Worm (Caenorhabditis elegans) whole organism, L3 larva: ENCODE results near the gene tag-343.

Experiments
- R02D3.7 ChIP-seq: fragments of 150-350 bp; optimal IDR thresholded peaks from 2 replicates; lab custom pipeline; 2014; ENCODE audit warnings: missing biosample characterization, missing genetic modification characterization
- ZK546.5 ChIP-seq: sonication (generic microtip); optimal IDR thresholded peaks from 2 replicates; lab custom pipeline; 2017; ENCODE audit warnings: missing biosample characterization, missing genetic modification characterization
- ama-1 ChIP-seq: fragments of 150-350 bp; optimal IDR thresholded peaks from 2 replicates; lab custom pipeline; 2018
- ceh-16 ChIP-seq: sonication (generic microtip); optimal IDR thresholded peaks from 2 replicates; lab custom pipeline; 2017; ENCODE audit warnings: missing biosample characterization, missing genetic modification characterization
- ceh-28 ChIP-seq: fragments of 150-350 bp; optimal IDR thresholded peaks from 2 replicates; lab custom pipeline; 2014; ENCODE audit warnings: missing biosample characterization, missing genetic modification reagents, missing genetic modification characterization
- ceh-82 ChIP-seq: fragments of 150-350 bp; optimal IDR thresholded peaks from 2 replicates; lab custom pipeline; 2014; ENCODE audit warnings: missing biosample characterization, missing genetic modification characterization
- ceh-9 ChIP-seq: sonication (generic microtip); optimal IDR thresholded peaks from 2 replicates; lab custom pipeline; 2018; ENCODE audit warnings: missing biosample characterization, missing genetic modification characterization
- daf-12 ChIP-seq: fragments of 150-350 bp; optimal IDR thresholded peaks from 2 replicates; lab custom pipeline; 2014; ENCODE audit warnings: missing biosample characterization, missing genetic modification reagents, missing genetic modification characterization
- egl-27 ChIP-seq: sonication (generic microtip); optimal IDR thresholded peaks from 4 replicates; lab custom pipeline; 2017; ENCODE audit warnings: missing biosample characterization, missing genetic modification reagents, missing genetic modification characterization
- egl-5 ChIP-seq: fragments of 150-350 bp; optimal IDR thresholded peaks from 2 replicates; lab custom pipeline; 2017; ENCODE audit warnings: missing biosample characterization, missing genetic modification reagents, missing genetic modification characterization, inconsistent platforms
- elt-2 ChIP-seq: sonication (generic microtip); optimal IDR thresholded peaks from 2 replicates; lab custom pipeline; 2016; ENCODE audit warnings: missing genetic modification reagents, mild to moderate bottlenecking, missing genetic modification characterization, missing compliant biosample characterization
- elt-3 ChIP-seq, 3 experiments: fragments of 150-350 bp in 1 of 3; sonication (generic microtip) in 2 of 3; optimal IDR thresholded peaks; 2 replicates in 2 of 3; 4 replicates in 1 of 3; lab custom pipeline; 2014 to 2017; ENCODE audit warnings: missing biosample characterization in 3 of 3, missing genetic modification characterization in 3 of 3
- fkh-10 ChIP-seq: sonication (generic microtip); optimal IDR thresholded peaks from 2 replicates; lab custom pipeline; 2017; ENCODE audit warnings: missing biosample characterization, missing genetic modification reagents, missing genetic modification characterization
- fkh-2 ChIP-seq: fragments of 150-350 bp; optimal IDR thresholded peaks from 2 replicates; lab custom pipeline; 2014; ENCODE audit warnings: missing biosample characterization, missing genetic modification reagents, missing genetic modification characterization
- fos-1 ChIP-seq: fragments of 150-350 bp; optimal IDR thresholded peaks from 2 replicates; lab custom pipeline; 2014; ENCODE audit warnings: missing biosample characterization, missing genetic modification characterization
- hmg-11 ChIP-seq: sonication (generic microtip); optimal IDR thresholded peaks from 2 replicates; lab custom pipeline; 2016; ENCODE audit warnings: missing genetic modification characterization, missing compliant biosample characterization
- jun-1 ChIP-seq: fragments of 150-350 bp; optimal IDR thresholded peaks from 2 replicates; lab custom pipeline; 2014; ENCODE audit warnings: missing biosample characterization, missing genetic modification reagents, missing genetic modification characterization
- lin-15B ChIP-seq: fragments of 150-350 bp; optimal IDR thresholded peaks from 2 replicates; lab custom pipeline; 2014; ENCODE audit warnings: missing biosample characterization, missing genetic modification characterization
- lin-39 ChIP-seq: fragments of 150-350 bp; optimal IDR thresholded peaks from 2 replicates; lab custom pipeline; 2018; ENCODE audit warnings: missing biosample characterization, missing genetic modification reagents, missing genetic modification characterization
- lsy-12 ChIP-seq: sonication (generic microtip); optimal IDR thresholded peaks from 2 replicates; lab custom pipeline; 2016; ENCODE audit warnings: mild to moderate bottlenecking, missing genetic modification characterization, missing compliant biosample characterization
- mml-1 ChIP-seq: fragments of 150-350 bp; sonication (generic microtip); optimal IDR thresholded peaks from 3 replicates; lab custom pipeline; 2014; ENCODE audit warnings: missing biosample characterization, missing genetic modification characterization
- nfya-1 ChIP-seq: sonication (generic microtip); optimal IDR thresholded peaks from 2 replicates; lab custom pipeline; 2017; ENCODE audit warnings: missing genetic modification characterization, mild to moderate bottlenecking, missing compliant biosample characterization, antibody characterized with exemption, moderate library complexity; ENCODE audit not compliant: insufficient read depth
- nhr-11 ChIP-seq: fragments of 150-350 bp; optimal IDR thresholded peaks from 2 replicates; lab custom pipeline; 2014; ENCODE audit warnings: missing biosample characterization, missing genetic modification characterization
- nhr-12 ChIP-seq: fragments of 150-350 bp; optimal IDR thresholded peaks from 2 replicates; lab custom pipeline; 2014; ENCODE audit warnings: missing biosample characterization, missing genetic modification characterization
- nhr-23 ChIP-seq: fragments of 150-350 bp; optimal IDR thresholded peaks from 2 replicates; lab custom pipeline; 2014; ENCODE audit warnings: missing biosample characterization, missing genetic modification reagents, missing genetic modification characterization
- nhr-237 ChIP-seq: fragments of 150-350 bp; optimal IDR thresholded peaks from 2 replicates; lab custom pipeline; 2014; ENCODE audit warnings: missing biosample characterization, missing genetic modification characterization
- nhr-25 ChIP-seq: sonication (generic microtip); optimal IDR thresholded peaks from 2 replicates; lab custom pipeline; 2017; ENCODE audit warnings: missing biosample characterization, missing genetic modification characterization
- nhr-28 ChIP-seq: fragments of 150-350 bp; optimal IDR thresholded peaks from 2 replicates; lab custom pipeline; 2014; ENCODE audit warnings: missing biosample characterization, missing genetic modification characterization
- nhr-43 ChIP-seq: sonication (generic microtip); optimal IDR thresholded peaks from 2 replicates; lab custom pipeline; 2016; ENCODE audit warnings: mild to moderate bottlenecking, missing genetic modification characterization, missing compliant biosample characterization; ENCODE audit not compliant: poor library complexity, severe bottlenecking
- nhr-67 ChIP-seq: fragments of 150-350 bp; optimal IDR thresholded peaks from 2 replicates; lab custom pipeline; 2014; ENCODE audit warnings: missing biosample characterization, missing genetic modification characterization
- nhr-76 ChIP-seq: fragments of 150-350 bp; sonication (generic microtip); optimal IDR thresholded peaks from 5 replicates; lab custom pipeline; 2014; ENCODE audit warnings: missing biosample characterization, missing genetic modification characterization
- nhr-77 ChIP-seq: fragments of 150-350 bp; optimal IDR thresholded peaks from 2 replicates; lab custom pipeline; 2014; ENCODE audit warnings: missing biosample characterization, missing genetic modification characterization
- pha-4 ChIP-seq: fragments of 150-350 bp; optimal IDR thresholded peaks from 2 replicates; lab custom pipeline; 2014; ENCODE audit warnings: missing biosample characterization, missing genetic modification reagents, missing genetic modification characterization
- pqm-1 ChIP-seq: fragments of 150-350 bp; optimal IDR thresholded peaks from 2 replicates; lab custom pipeline; 2017; ENCODE audit warnings: missing biosample characterization, missing genetic modification characterization, inconsistent platforms
- skn-1 ChIP-seq: fragments of 150-350 bp; optimal IDR thresholded peaks from 2 replicates; lab custom pipeline; 2014; ENCODE audit warnings: missing biosample characterization, missing genetic modification characterization
- snpc-4 ChIP-seq: fragments of 150-350 bp; optimal IDR thresholded peaks from 2 replicates; lab custom pipeline; 2014; ENCODE audit warnings: missing biosample characterization, missing genetic modification characterization
- tbx-2 ChIP-seq: sonication (generic microtip); optimal IDR thresholded peaks from 2 replicates; lab custom pipeline; 2016; ENCODE audit warnings: mild to moderate bottlenecking, missing genetic modification characterization, missing compliant biosample characterization
- unc-39 ChIP-seq: sonication (generic microtip); optimal IDR thresholded peaks from 4 replicates; lab custom pipeline; 2017; ENCODE audit warnings: missing biosample characterization, missing genetic modification characterization
- unc-62 ChIP-seq: fragments of 150-350 bp; sonication (generic microtip); optimal IDR thresholded peaks from 4 replicates; lab custom pipeline; 2014; ENCODE audit warnings: missing biosample characterization, missing genetic modification reagents, missing genetic modification characterization
- zag-1 ChIP-seq: fragments of 150-350 bp; optimal IDR thresholded peaks from 2 replicates; lab custom pipeline; 2014; ENCODE audit warnings: missing biosample characterization, missing genetic modification characterization
- ztf-11 ChIP-seq: fragments of 150-350 bp; optimal IDR thresholded peaks from 2 replicates; lab custom pipeline; 2014; ENCODE audit warnings: missing biosample characterization, missing genetic modification characterization
- ztf-4 ChIP-seq: fragments of 150-350 bp; optimal IDR thresholded peaks from 2 replicates; lab custom pipeline; 2014; ENCODE audit warnings: missing biosample characterization, missing genetic modification characterization

The tag-343 gene

DNA sequence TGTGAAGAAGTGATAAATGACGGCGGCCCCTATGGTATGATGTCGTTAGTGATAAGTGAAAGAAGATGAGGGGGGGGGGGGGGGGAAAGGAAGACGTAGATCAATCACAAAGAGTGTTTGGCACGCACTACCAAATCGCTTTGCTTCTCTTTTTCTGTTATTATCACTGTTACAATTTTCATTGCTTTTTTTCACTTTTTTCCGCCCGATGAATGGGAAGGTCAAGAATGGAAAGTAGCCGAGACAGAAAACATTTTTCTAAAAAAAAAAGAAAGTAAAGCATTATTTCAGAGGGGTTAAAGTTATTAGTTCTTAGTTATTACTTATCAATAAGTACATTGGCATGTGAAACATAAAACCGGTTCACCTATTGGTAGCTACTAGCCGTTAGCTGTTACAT is 27.3 kb downstream of the tag-343 start:
- TF ChIP-seq nhr-23 (tag; lab: Kevin White, UChicago) (peak; percentile 45), pqm-1 (no peak), ama-1 (lab: Kevin White, UChicago) (no peak)

- TF ChIP-seq elt-2 (tag; lab: Kevin White, UChicago) (peak; percentile 74), pqm-1 (no peak)
Observed at ce11 chrX:16644889-16645288, 29.6 kb downstream of the tag-343 start.

DNA sequence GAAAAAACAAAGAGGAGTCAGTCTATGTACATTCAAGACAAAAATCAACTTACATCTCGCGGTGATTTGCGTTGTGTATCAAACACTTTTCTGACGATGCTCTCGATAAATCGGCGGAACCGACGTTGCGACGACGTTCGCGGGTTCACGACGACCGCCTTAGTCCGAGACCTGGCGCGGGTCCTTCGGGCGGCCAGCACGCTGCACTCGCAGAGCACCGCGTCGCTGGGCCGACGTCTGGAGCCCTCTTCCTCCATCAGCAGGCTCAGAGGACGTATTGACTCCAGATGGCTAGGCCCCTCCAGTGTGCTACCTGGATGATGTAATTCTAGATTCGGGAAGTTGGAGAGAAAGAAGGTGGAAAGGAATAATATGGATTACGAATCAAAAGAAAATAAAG is 31.3 kb downstream of the tag-343 start:
- TF ChIP-seq nhr-237 (tag; lab: Kevin White, UChicago) (no peak), zag-1 (no peak), pha-4 (tag; lab: Kevin White, UChicago) (no peak), nhr-28 (tag; lab: Kevin White, UChicago) (no peak), tbx-2 (tag; lab: Kevin White, UChicago) (no peak), daf-12 (no peak), ZK546.5 (tag; lab: Kevin White, UChicago) (no peak), R02D3.7 (tag; lab: Kevin White, UChicago) (no peak), jun-1 (tag; lab: Kevin White, UChicago) (no peak), snpc-4 (no peak), ama-1 (lab: Kevin White, UChicago) (no peak), ztf-11 (tag; lab: Kevin White, UChicago) (no peak), nhr-23 (tag; lab: Kevin White, UChicago) (no peak), nhr-76 (tag; lab: Kevin White, UChicago) (no peak), unc-62 (GFP tag; lab: Kevin White, UChicago) (no peak), mml-1 (tag; lab: Kevin White, UChicago) (no peak), ceh-82 (tag; lab: Kevin White, UChicago) (no peak), elt-2 (tag; lab: Kevin White, UChicago) (no peak), egl-27 (tag; lab: Kevin White, UChicago) (no peak), nhr-12 (tag; lab: Kevin White, UChicago) (no peak)

DNA sequence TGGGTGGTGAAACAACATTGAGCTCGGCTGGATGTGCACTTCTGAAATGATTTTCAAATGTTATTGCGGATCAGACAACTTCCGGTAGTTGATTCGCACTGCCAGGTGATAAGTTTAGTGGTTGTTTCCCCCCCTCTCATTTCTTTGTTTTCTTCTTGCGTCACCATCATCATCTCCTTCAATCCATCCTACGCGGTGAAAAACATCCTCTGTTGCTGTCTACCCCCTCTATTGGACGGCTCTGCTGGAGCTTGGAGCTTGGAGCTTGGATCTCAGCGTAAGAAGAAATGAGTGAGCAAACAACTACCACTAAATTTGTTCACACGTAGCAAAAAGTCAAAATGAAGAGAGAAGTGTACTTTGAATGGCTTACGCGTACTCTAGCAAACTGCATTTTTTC is 32.9 kb downstream of the tag-343 start:
- no peak for TF ChIP-seq nhr-25
- TF ChIP-seq hmg-11 (tag; lab: Kevin White, UChicago) = no peak
- TF ChIP-seq elt-2 (tag; lab: Kevin White, UChicago) = no peak
- no peak for TF ChIP-seq nhr-76 (tag; lab: Kevin White, UChicago)
- TF ChIP-seq ama-1 (lab: Kevin White, UChicago) = no peak
- TF ChIP-seq lin-39 (tag; lab: Kevin White, UChicago) = no peak

- no peak for TF ChIP-seq unc-62 (GFP tag; lab: Kevin White, UChicago)
- TF ChIP-seq nhr-23 (tag; lab: Kevin White, UChicago) = peak; percentile 60
- peak; percentile 8 for TF ChIP-seq R02D3.7 (tag; lab: Kevin White, UChicago)
- TF ChIP-seq lsy-12 (tag; lab: Kevin White, UChicago) = peak; percentile 78
- TF ChIP-seq nhr-237 (tag; lab: Kevin White, UChicago) = no peak
- TF ChIP-seq egl-27 (tag; lab: Kevin White, UChicago) = peak; percentile 29
- TF ChIP-seq skn-1 (tag; lab: Kevin White, UChicago) = peak; percentile 68
- TF ChIP-seq nhr-12 (tag; lab: Kevin White, UChicago) = no peak
- peak; percentile 52 for TF ChIP-seq nhr-43 (tag; lab: Kevin White, UChicago)
- TF ChIP-seq nhr-25 = peak; percentile 78
- TF ChIP-seq lin-15B = peak; percentile 12
- peak; percentile 70 for TF ChIP-seq lin-39 (tag; lab: Kevin White, UChicago)
- peak; percentile 54 for TF ChIP-seq ceh-82 (tag; lab: Kevin White, UChicago)
- peak in 1 of 3 experiments; percentile 54 for TF ChIP-seq elt-3 (tag; optimal IDR thresholded peaks at IDR 0.05; lab: Kevin White, UChicago)
- TF ChIP-seq fkh-10 (GFP tag; lab: Kevin White, UChicago) = no peak
- no peak for TF ChIP-seq fos-1 (tag; lab: Kevin White, UChicago)
- peak; percentile 36 for TF ChIP-seq ceh-28
- no peak for TF ChIP-seq ztf-4 (tag; lab: Kevin White, UChicago)
- TF ChIP-seq egl-5 = peak; percentile 72
- TF ChIP-seq tbx-2 (tag; lab: Kevin White, UChicago) = peak; percentile 67
- TF ChIP-seq fkh-2 (tag; lab: Kevin White, UChicago) = no peak
- peak; percentile 38 for TF ChIP-seq nhr-11 (tag; lab: Kevin White, UChicago)
- TF ChIP-seq ztf-11 (tag; lab: Kevin White, UChicago) = no peak
- TF ChIP-seq unc-39 (tag; lab: Kevin White, UChicago) = no peak
- peak; percentile 25 for TF ChIP-seq mml-1 (tag; lab: Kevin White, UChicago)
- TF ChIP-seq ama-1 (lab: Kevin White, UChicago) = peak; percentile 21
- no peak for TF ChIP-seq ZK546.5 (tag; lab: Kevin White, UChicago)
- peak; percentile 61 for TF ChIP-seq pqm-1
- TF ChIP-seq ceh-16 (tag; lab: Kevin White, UChicago) = no peak
- no peak for TF ChIP-seq nhr-77
- TF ChIP-seq hmg-11 (tag; lab: Kevin White, UChicago) = peak; percentile 80
- TF ChIP-seq nhr-76 (tag; lab: Kevin White, UChicago) = no peak
- no peak for TF ChIP-seq daf-12
- no peak for TF ChIP-seq nhr-67 (tag; lab: Kevin White, UChicago)
- peak; percentile 61 for TF ChIP-seq elt-2 (tag; lab: Kevin White, UChicago)
- TF ChIP-seq jun-1 (tag; lab: Kevin White, UChicago) = peak; percentile 87
- peak; percentile 66 for TF ChIP-seq nfya-1 (tag; lab: Kevin White, UChicago)
- TF ChIP-seq ceh-9 (tag; lab: Kevin White, UChicago) = no peak
Observed at ce11 chrX:16634708-16635107, 39.8 kb downstream of the tag-343 start.
